Fruit fly (Drosophila melanogaster) whole organism, embryonic: Measurements from ENCODE around the gene Rpt5.

ENCODE experiments used
- Bgb ChIP-seq: fragments of 200-800 bp; sonication (Bioruptor generic); IDR thresholded peaks from 2 replicates; pipeline ENCODE4 v1.3.6; 2022; ENCODE audit warnings: missing biosample characterization, missing genetic modification characterization; ENCODE audit not compliant: partially characterized antibody
- CG10147 ChIP-seq: fragments of 200-800 bp; sonication (Bioruptor generic); optimal IDR thresholded peaks from 2 replicates; lab custom pipeline; 2019; ENCODE audit warnings: missing biosample characterization, mild to moderate bottlenecking, missing genetic modification characterization, moderate library complexity
- CG10274 ChIP-seq: fragments of 200-800 bp; sonication (Bioruptor generic); optimal IDR thresholded peaks from 3 replicates; lab custom pipeline; 2017; ENCODE audit warnings: missing biosample characterization, mild to moderate bottlenecking, missing genetic modification characterization
- CG10366 ChIP-seq: fragments of 200-800 bp; sonication (Bioruptor generic); IDR thresholded peaks from 2 replicates; pipeline ENCODE4 v1.3.6; 2022; ENCODE audit warnings: missing biosample characterization, missing genetic modification characterization
- CG11723 ChIP-seq: fragments of 200-800 bp; sonication (Bioruptor generic); optimal IDR thresholded peaks from 2 replicates; lab custom pipeline; 2017; ENCODE audit warnings: missing biosample characterization, mild to moderate bottlenecking, missing genetic modification characterization
- CG12744 ChIP-seq: fragments of 200-800 bp; sonication (Bioruptor generic); optimal IDR thresholded peaks from 2 replicates; lab custom pipeline; 2016; ENCODE audit warnings: missing biosample characterization, missing genetic modification characterization
- CG13775 ChIP-seq: fragments of 200-800 bp; sonication (Bioruptor generic); optimal IDR thresholded peaks from 3 replicates; lab custom pipeline; 2017; ENCODE audit warnings: missing biosample characterization, mild to moderate bottlenecking, missing genetic modification characterization
- CG14014 ChIP-seq: fragments of 200-800 bp; sonication (Bioruptor generic); IDR thresholded peaks from 2 replicates; pipeline ENCODE4 v1.3.6; 2022; ENCODE audit warnings: missing biosample characterization, missing genetic modification characterization
- CG17802 ChIP-seq: fragments of 200-800 bp; sonication (Bioruptor generic); optimal IDR thresholded peaks from 2 replicates; lab custom pipeline; 2018; ENCODE audit warnings: missing biosample characterization, mild to moderate bottlenecking, missing genetic modification characterization, moderate library complexity
- CG18764 ChIP-seq: fragments of 200-800 bp; sonication (Bioruptor generic); optimal IDR thresholded peaks from 3 replicates; lab custom pipeline; 2016; ENCODE audit warnings: missing biosample characterization, missing genetic modification characterization
- CG2116 ChIP-seq: fragments of 200-800 bp; sonication (Bioruptor generic); optimal IDR thresholded peaks from 3 replicates; lab custom pipeline; 2018; ENCODE audit warnings: missing biosample characterization, mild to moderate bottlenecking, missing genetic modification characterization
- CG2199 ChIP-seq: fragments of 200-800 bp; sonication (Bioruptor generic); IDR thresholded peaks from 3 replicates; pipeline ENCODE4 v1.3.6; 2022; ENCODE audit warnings: missing biosample characterization, missing genetic modification characterization
- CG2712 ChIP-seq: fragments of 200-800 bp; optimal IDR thresholded peaks from 3 replicates; lab custom pipeline; 2019; ENCODE audit warnings: missing biosample characterization, mild to moderate bottlenecking, missing genetic modification characterization, moderate library complexity
- CG30403 ChIP-seq: fragments of 200-800 bp; sonication (Bioruptor generic); optimal IDR thresholded peaks from 3 replicates; lab custom pipeline; 2016; ENCODE audit warnings: missing biosample characterization, missing genetic modification characterization
- CG3163 ChIP-seq: fragments of 200-800 bp; sonication (Bioruptor generic); optimal IDR thresholded peaks from 3 replicates; lab custom pipeline; 2016; ENCODE audit warnings: missing biosample characterization, missing genetic modification characterization
- CG32767 ChIP-seq: fragments of 200-800 bp; sonication (Bioruptor generic); IDR thresholded peaks from 2 replicates; pipeline ENCODE4 v1.3.6; 2022; ENCODE audit warnings: missing biosample characterization, missing genetic modification characterization
- CG3281 ChIP-seq: fragments of 200-800 bp; sonication (Bioruptor generic); optimal IDR thresholded peaks from 3 replicates; lab custom pipeline; 2017; ENCODE audit warnings: missing biosample characterization, mild to moderate bottlenecking, missing genetic modification characterization
- CG4282 ChIP-seq: fragments of 200-800 bp; sonication (Bioruptor generic); optimal IDR thresholded peaks from 2 replicates; lab custom pipeline; 2016; ENCODE audit warnings: missing biosample characterization, missing genetic modification characterization
- CG7839 ChIP-seq: fragments of 200-800 bp; sonication (Bioruptor generic); optimal IDR thresholded peaks from 3 replicates; lab custom pipeline; 2018; ENCODE audit warnings: missing biosample characterization, mild to moderate bottlenecking, missing genetic modification characterization, moderate library complexity
- CG9817 ChIP-seq: fragments of 200-800 bp; sonication (Bioruptor generic); optimal IDR thresholded peaks from 2 replicates; lab custom pipeline; 2018; ENCODE audit warnings: missing biosample characterization, mild to moderate bottlenecking, missing genetic modification characterization, moderate library complexity
- Chrac-16 ChIP-seq: fragments of 200-800 bp; sonication (Bioruptor generic); optimal IDR thresholded peaks from 3 replicates; lab custom pipeline; 2016; ENCODE audit warnings: missing biosample characterization, missing genetic modification characterization
- E2f1 ChIP-seq: fragments of 200-800 bp; sonication (Bioruptor generic); IDR thresholded peaks from 2 replicates; pipeline ENCODE4 v1.3.6; 2022; ENCODE audit warnings: missing biosample characterization, missing genetic modification characterization
- Elba2 ChIP-seq: fragments of 200-800 bp; sonication (Bioruptor generic); optimal IDR thresholded peaks from 3 replicates; lab custom pipeline; 2016; ENCODE audit warnings: missing biosample characterization, missing genetic modification characterization
- HmgZ ChIP-seq: fragments of 200-800 bp; sonication (Bioruptor generic); optimal IDR thresholded peaks from 2 replicates; lab custom pipeline; 2018; ENCODE audit warnings: missing biosample characterization, mild to moderate bottlenecking, missing genetic modification characterization
- Hr78 ChIP-seq, 2 experiments: fragments of 200-800 bp in 1 of 2; fragments of >200 bp in 1 of 2; sonication (Bioruptor generic) in 1 of 2; optimal IDR thresholded peaks; 2 replicates each; lab custom pipeline; 2017 to 2019; ENCODE audit warnings: missing biosample characterization in 2 of 2, missing genetic modification characterization in 2 of 2, mild to moderate bottlenecking in 1 of 2, moderate library complexity in 1 of 2
- NK7.1 ChIP-seq: fragments of 200-800 bp; sonication (Bioruptor generic); optimal IDR thresholded peaks from 3 replicates; lab custom pipeline; 2016; ENCODE audit warnings: missing biosample characterization, missing genetic modification characterization
- Neu2 ChIP-seq: fragments of 200-800 bp; sonication (Bioruptor generic); optimal IDR thresholded peaks from 3 replicates; lab custom pipeline; 2016; ENCODE audit warnings: missing biosample characterization, missing genetic modification characterization, borderline replicate concordance
- Ptx1 ChIP-seq: fragments of 200-800 bp; sonication (Bioruptor generic); IDR thresholded peaks from 2 replicates; pipeline ENCODE4 v1.3.6; 2022; ENCODE audit warnings: missing biosample characterization, missing genetic modification characterization
- Rfx ChIP-seq: fragments of 200-800 bp; sonication (Bioruptor generic); IDR thresholded peaks from 2 replicates; pipeline ENCODE4 v1.3.6; 2022; ENCODE audit warnings: missing biosample characterization, missing genetic modification characterization
- Side ChIP-seq: fragments of 200-800 bp; sonication (Bioruptor generic); optimal IDR thresholded peaks from 2 replicates; lab custom pipeline; 2016; ENCODE audit warnings: missing biosample characterization, missing genetic modification characterization
- Sox102F ChIP-seq: fragments of 200-800 bp; sonication (Bioruptor generic); optimal IDR thresholded peaks from 2 replicates; lab custom pipeline; 2018; ENCODE audit warnings: missing biosample characterization, mild to moderate bottlenecking, missing genetic modification characterization, moderate library complexity
- Spps ChIP-seq: fragments of 200-800 bp; sonication (Bioruptor generic); optimal IDR thresholded peaks from 2 replicates; lab custom pipeline; 2018; ENCODE audit warnings: missing biosample characterization, mild to moderate bottlenecking, missing genetic modification characterization
- Taf1 ChIP-seq: fragments of 200-800 bp; sonication (Bioruptor generic); IDR thresholded peaks from 2 replicates; pipeline ENCODE4 v1.3.6; 2022; ENCODE audit warnings: missing biosample characterization, missing genetic modification characterization
- Tbp ChIP-seq: fragments of >200 bp; optimal IDR thresholded peaks from 2 replicates; lab custom pipeline; 2018; ENCODE audit warnings: missing biosample characterization, missing genetic modification characterization
- YL-1 ChIP-seq: fragments of 200-800 bp; sonication (Bioruptor generic); optimal IDR thresholded peaks from 3 replicates; lab custom pipeline; 2017; ENCODE audit warnings: missing biosample characterization, mild to moderate bottlenecking, missing genetic modification characterization
- cwo ChIP-seq: fragments of 200-800 bp; sonication (Bioruptor generic); optimal IDR thresholded peaks from 3 replicates; lab custom pipeline; 2017; ENCODE audit warnings: missing biosample characterization, missing genetic modification characterization, mild to moderate bottlenecking, moderate library complexity, missing genetic modification reagents
- fd102C ChIP-seq: fragments of 200-800 bp; sonication (Bioruptor generic); optimal IDR thresholded peaks from 2 replicates; lab custom pipeline; 2018; ENCODE audit warnings: missing biosample characterization, mild to moderate bottlenecking, missing genetic modification characterization, moderate library complexity
- fru ChIP-seq: fragments of >200 bp; optimal IDR thresholded peaks from 2 replicates; lab custom pipeline; 2017
- her ChIP-seq: fragments of 200-800 bp; sonication (Bioruptor generic); optimal IDR thresholded peaks from 2 replicates; lab custom pipeline; 2016; ENCODE audit warnings: missing biosample characterization, missing genetic modification characterization
- luna ChIP-seq: fragments of 200-800 bp; sonication (Bioruptor generic); optimal IDR thresholded peaks from 2 replicates; lab custom pipeline; 2016; ENCODE audit warnings: missing biosample characterization, missing genetic modification characterization
- org-1 ChIP-seq: fragments of 200-800 bp; sonication (Bioruptor generic); optimal IDR thresholded peaks from 2 replicates; lab custom pipeline; 2017; ENCODE audit warnings: missing biosample characterization, missing genetic modification characterization
- phol ChIP-seq: fragments of 200-800 bp; sonication (Bioruptor generic); optimal IDR thresholded peaks from 3 replicates; lab custom pipeline; 2018; ENCODE audit warnings: missing biosample characterization, mild to moderate bottlenecking, missing genetic modification characterization, moderate library complexity
- rib ChIP-seq: fragments of 200-800 bp; sonication (Bioruptor generic); IDR thresholded peaks from 2 replicates; pipeline ENCODE4 v1.3.6; 2022; ENCODE audit warnings: missing biosample characterization, missing genetic modification characterization
- row ChIP-seq: fragments of 200-800 bp; sonication (Bioruptor generic); IDR thresholded peaks from 3 replicates; pipeline ENCODE4 v1.3.6; 2022; ENCODE audit warnings: missing biosample characterization, missing genetic modification characterization
- sc ChIP-seq, 3 experiments: fragments of >200 bp in 2 of 3; fragments of 200-800 bp in 1 of 3; sonication (Bioruptor generic) in 1 of 3; optimal IDR thresholded peaks; 2 replicates in 2 of 3; 3 replicates in 1 of 3; lab custom pipeline; 2017; ENCODE audit warnings: mild to moderate bottlenecking in 1 of 3, missing biosample characterization in 1 of 3, missing genetic modification characterization in 1 of 3, missing genetic modification reagents in 1 of 3
- scrt ChIP-seq: fragments of 200-800 bp; sonication (Bioruptor generic); optimal IDR thresholded peaks from 2 replicates; lab custom pipeline; 2018; ENCODE audit warnings: missing biosample characterization, mild to moderate bottlenecking, missing genetic modification characterization, moderate library complexity
- sens ChIP-seq: fragments of 200-800 bp; sonication (Bioruptor generic); peaks from one replicate; lab custom pipeline; 2016; ENCODE audit warnings: missing biosample characterization, missing genetic modification characterization
- tin ChIP-seq: fragments of 200-800 bp; sonication (Bioruptor generic); optimal IDR thresholded peaks from 3 replicates; lab custom pipeline; 2016; ENCODE audit warnings: missing biosample characterization, missing genetic modification characterization
- tx ChIP-seq: fragments of 200-800 bp; sonication (Bioruptor generic); optimal IDR thresholded peaks from 2 replicates; lab custom pipeline; 2016; ENCODE audit warnings: missing biosample characterization, missing genetic modification characterization
- wek ChIP-seq: fragments of 200-800 bp; sonication (Bioruptor generic); optimal IDR thresholded peaks from 3 replicates; lab custom pipeline; 2018; ENCODE audit warnings: missing biosample characterization, mild to moderate bottlenecking, missing genetic modification characterization, moderate library complexity
- zfh1 ChIP-seq: fragments of 200-800 bp; sonication (Bioruptor generic); IDR thresholded peaks from 3 replicates; pipeline ENCODE4 v1.3.6; 2022; ENCODE audit warnings: missing biosample characterization, missing genetic modification characterization

Gene Rpt5

dm6 chr3R:23713901-23714300 is 38.8 kb upstream of the Rpt5 start (continued):
- TF ChIP-seq CG18764 (GFP tag; lab: Kevin White, UChicago) = peak; percentile 63
- TF ChIP-seq fd102C (GFP tag; lab: Kevin White, UChicago) = peak; percentile 45
- peak; percentile 76 for TF ChIP-seq phol (tag; lab: Kevin White, UChicago)
- TF ChIP-seq Elba2 (GFP tag; lab: Kevin White, UChicago) = no peak
- TF ChIP-seq Bgb (GFP tag; lab: Robert Waterston, UW) = no peak
- TF ChIP-seq Taf1 (GFP tag; lab: Robert Waterston, UW) = no peak
- TF ChIP-seq sc (optimal IDR thresholded peaks at IDR 0.05; lab: Kevin White, UChicago) = no peak
- TF ChIP-seq sc (GFP tag; optimal IDR thresholded peaks at IDR 0.05; lab: Kevin White, UChicago) = peak; percentile 56
- TF ChIP-seq zfh1 = peak; percentile 57; the same call in 2 of the 3 replicates
- TF ChIP-seq rib (GFP tag; lab: Robert Waterston, UW) = no peak
- TF ChIP-seq Ptx1 (GFP tag; lab: Robert Waterston, UW) = peak; percentile 65
- peak; percentile 71 for TF ChIP-seq tin (GFP tag; lab: Kevin White, UChicago)
- TF ChIP-seq Spps (tag; lab: Kevin White, UChicago) = peak; percentile 33
- TF ChIP-seq Side = peak; percentile 56
- TF ChIP-seq scrt (GFP tag; lab: Kevin White, UChicago) = peak; percentile 14
- TF ChIP-seq CG13775 (GFP tag; lab: Kevin White, UChicago) = peak; percentile 46
- TF ChIP-seq YL-1 (GFP tag; lab: Kevin White, UChicago) = no peak
- TF ChIP-seq CG10147 (GFP tag; lab: Kevin White, UChicago) = no peak
- no peak for TF ChIP-seq CG2199 (GFP tag; lab: Robert Waterston, UW)
- TF ChIP-seq NK7.1 (GFP tag; lab: Kevin White, UChicago) = no peak
- TF ChIP-seq cwo (GFP tag; lab: Kevin White, UChicago) = no peak
- no peak for TF ChIP-seq tx (GFP tag; lab: Kevin White, UChicago)
- no peak for TF ChIP-seq CG10274
- peak; percentile 62 for TF ChIP-seq CG2712
- TF ChIP-seq luna = no peak
- no peak for TF ChIP-seq wek (GFP tag; lab: Kevin White, UChicago)
- no peak for TF ChIP-seq HmgZ (tag; lab: Kevin White, UChicago)
- TF ChIP-seq Hr78 (GFP tag; optimal IDR thresholded peaks at IDR 0.05; lab: Kevin White, UChicago) = no peak
- TF ChIP-seq Chrac-16 (GFP tag; lab: Kevin White, UChicago) = peak; percentile 63
- TF ChIP-seq CG3163 (GFP tag; lab: Kevin White, UChicago) = no peak
- TF ChIP-seq CG30403 = peak; percentile 70
- peak; percentile 84 for TF ChIP-seq Sox102F (GFP tag; lab: Kevin White, UChicago)
- peak; percentile 84 for TF ChIP-seq row (GFP tag; lab: Robert Waterston, UW)
- no peak for TF ChIP-seq Tbp (GFP tag; lab: Kevin White, UChicago)
- no peak for TF ChIP-seq CG3281 (GFP tag; lab: Kevin White, UChicago)
- TF ChIP-seq fru = no peak
- peak; percentile 63 for TF ChIP-seq CG7839 (tag; lab: Kevin White, UChicago)
- peak; percentile 8 for TF ChIP-seq CG17802
- TF ChIP-seq sens (GFP tag; lab: Kevin White, UChicago) = peak; percentile 97
- no peak for TF ChIP-seq Neu2 (GFP tag; lab: Kevin White, UChicago)
- TF ChIP-seq CG10366 (GFP tag; lab: Robert Waterston, UW) = peak; percentile 58
- peak; percentile 50 for TF ChIP-seq E2f1 (GFP tag; lab: Robert Waterston, UW)
- peak; percentile 18 for TF ChIP-seq CG12744 (GFP tag; lab: Kevin White, UChicago)
- TF ChIP-seq CG14014 (GFP tag; lab: Robert Waterston, UW) = peak; percentile 63
- TF ChIP-seq CG32767 (GFP tag; lab: Robert Waterston, UW) = 0 out of 2 replicates have a peak, but pooled peaks have one; percentile 26
- TF ChIP-seq CG2116 = no peak
- TF ChIP-seq CG9817 = peak; percentile 34
- TF ChIP-seq CG4282 (GFP tag; lab: Kevin White, UChicago) = no peak
- peak; percentile 33; the same call in 1 of the 2 replicates for TF ChIP-seq Rfx (GFP tag; lab: Robert Waterston, UW)
- peak; percentile 18 for TF ChIP-seq org-1 (GFP tag; lab: Kevin White, UChicago)
- no peak for TF ChIP-seq CG11723 (GFP tag; lab: Kevin White, UChicago)
- TF ChIP-seq her (GFP tag; lab: Kevin White, UChicago) = no peak
